Fruit fly (Drosophila melanogaster) whole organism, wandering third instar larva: ENCODE data around the gene PIG-H.

Source experiments
- Abd-B ChIP-seq: fragments of >200 bp; optimal IDR thresholded peaks from 2 replicates; lab custom pipeline; 2017; ENCODE audit warnings: missing biosample characterization, missing genetic modification characterization
- CG32264 ChIP-seq: fragments of 200-800 bp; sonication (Bioruptor generic); optimal IDR thresholded peaks from 2 replicates; lab custom pipeline; 2016; ENCODE audit warnings: missing biosample characterization, missing genetic modification characterization
- CG9705 ChIP-seq: fragments of 200-800 bp; sonication (Bioruptor generic); optimal IDR thresholded peaks from 2 replicates; lab custom pipeline; 2018; ENCODE audit warnings: missing biosample characterization, mild to moderate bottlenecking, missing genetic modification characterization
- CrebA ChIP-seq: fragments of 200-800 bp; sonication (Bioruptor generic); optimal IDR thresholded peaks from 2 replicates; lab custom pipeline; 2016; ENCODE audit warnings: missing biosample characterization, mild to moderate bottlenecking, missing genetic modification characterization, borderline replicate concordance
- Dfd ChIP-seq: fragments of >200 bp; optimal IDR thresholded peaks from 2 replicates; lab custom pipeline; 2017; ENCODE audit warnings: missing biosample characterization, missing genetic modification characterization
- Dif ChIP-seq: fragments of 200-275, 200-300 bp; sonication (Bioruptor generic); optimal IDR thresholded peaks from 2 replicates; lab custom pipeline; 2018; ENCODE audit warnings: missing biosample characterization, missing genetic modification characterization; ENCODE audit not compliant: partially characterized antibody
- GATAd ChIP-seq: sonication (Bioruptor generic); optimal IDR thresholded peaks from 2 replicates; lab custom pipeline; 2016; ENCODE audit warnings: missing biosample characterization, missing genetic modification characterization
- HLH106 ChIP-seq: fragments of 200-800 bp; optimal IDR thresholded peaks from 3 replicates; lab custom pipeline; 2019; ENCODE audit warnings: missing biosample characterization, mild to moderate bottlenecking, missing genetic modification characterization, moderate library complexity
- Hnf4 ChIP-seq: fragments of 200-800 bp; sonication (Bioruptor generic); optimal IDR thresholded peaks from 2 replicates; lab custom pipeline; 2016; ENCODE audit warnings: missing biosample characterization, mild to moderate bottlenecking, missing genetic modification characterization
- Hr78 ChIP-seq: fragments of >200 bp; optimal IDR thresholded peaks from 2 replicates; lab custom pipeline; 2017; ENCODE audit warnings: missing biosample characterization, missing genetic modification characterization
- Hr83 ChIP-seq: fragments of 200-300 bp; sonication (Bioruptor generic); optimal IDR thresholded peaks from 2 replicates; lab custom pipeline; 2016; ENCODE audit warnings: missing biosample characterization, mild to moderate bottlenecking, missing genetic modification characterization, moderate library complexity; ENCODE audit not compliant: poor library complexity, severe bottlenecking
- Jra ChIP-seq: sonication (Bioruptor generic); optimal IDR thresholded peaks from 2 replicates; lab custom pipeline; 2016; ENCODE audit warnings: missing biosample characterization, missing genetic modification characterization
- Mio ChIP-seq: sonication (Bioruptor generic); optimal IDR thresholded peaks from 2 replicates; lab custom pipeline; 2016; ENCODE audit warnings: missing biosample characterization, missing genetic modification characterization
- Myc ChIP-seq: fragments of >200 bp; optimal IDR thresholded peaks from 2 replicates; lab custom pipeline; 2017
- N ChIP-seq: fragments of >200 bp; optimal IDR thresholded peaks from 2 replicates; lab custom pipeline; 2018; ENCODE audit warnings: missing biosample characterization, missing external identifiers, missing genetic modification characterization
- OdsH ChIP-seq: fragments of 200-800 bp; sonication (Bioruptor generic); optimal IDR thresholded peaks from 2 replicates; lab custom pipeline; 2016; ENCODE audit warnings: missing biosample characterization, mild to moderate bottlenecking, missing genetic modification characterization
- Rel ChIP-seq, 2 experiments: fragments of 200-800 bp; sonication (Bioruptor generic) in 1 of 2; optimal IDR thresholded peaks; 2 replicates in 1 of 2; 3 replicates in 1 of 2; lab custom pipeline; 2016 to 2019; ENCODE audit warnings: mild to moderate bottlenecking in 2 of 2, missing biosample characterization in 2 of 2, missing genetic modification characterization in 2 of 2, moderate library complexity in 1 of 2
- Sp1 ChIP-seq: fragments of 200-800 bp; sonication (Bioruptor generic); optimal IDR thresholded peaks from 3 replicates; lab custom pipeline; 2019; ENCODE audit warnings: missing biosample characterization, mild to moderate bottlenecking, missing genetic modification characterization, moderate library complexity
- Vsx2 ChIP-seq: fragments of 200-300, 225-300 bp; sonication (Bioruptor generic); optimal IDR thresholded peaks from 2 replicates; lab custom pipeline; 2018; ENCODE audit warnings: missing biosample characterization, missing genetic modification characterization; ENCODE audit not compliant: partially characterized antibody
- br ChIP-seq: fragments of 200-800 bp; sonication (Bioruptor generic); optimal IDR thresholded peaks from 2 replicates; lab custom pipeline; 2016; ENCODE audit warnings: missing biosample characterization, missing genetic modification characterization
- brk ChIP-seq: fragments of 200-800 bp; sonication (Bioruptor generic); optimal IDR thresholded peaks from 2 replicates; lab custom pipeline; 2016; ENCODE audit warnings: missing biosample characterization, mild to moderate bottlenecking, missing genetic modification characterization
- dl ChIP-seq, 2 experiments: fragments of 175-275, 200-275 bp in 1 of 2; fragments of 200-275 bp in 1 of 2; sonication (Bioruptor generic); optimal IDR thresholded peaks; lab custom pipeline; 2018; ENCODE audit warnings: mild to moderate bottlenecking in 2 of 2, missing biosample characterization in 2 of 2, missing genetic modification characterization in 2 of 2, moderate library complexity in 2 of 2; ENCODE audit not compliant: partially characterized antibody in 2 of 2, insufficient read depth in 1 of 2
- dmrt93B ChIP-seq: fragments of 200-800 bp; sonication (Bioruptor generic); optimal IDR thresholded peaks from 2 replicates; lab custom pipeline; 2018; ENCODE audit warnings: missing biosample characterization, mild to moderate bottlenecking, missing genetic modification characterization
- dsf ChIP-seq: sonication (Bioruptor generic); optimal IDR thresholded peaks from 2 replicates; lab custom pipeline; 2016; ENCODE audit warnings: missing biosample characterization, missing genetic modification characterization, borderline replicate concordance
- ey ChIP-seq: fragments of 200-800 bp; sonication (Bioruptor generic); optimal IDR thresholded peaks from 2 replicates; lab custom pipeline; 2016; ENCODE audit warnings: missing biosample characterization, missing genetic modification characterization
- foxo ChIP-seq, 2 experiments: fragments of 200-800 bp; sonication (Bioruptor generic); optimal IDR thresholded peaks; 2 replicates in 1 of 2; 3 replicates in 1 of 2; lab custom pipeline; 2016 to 2017; ENCODE audit warnings: missing biosample characterization in 2 of 2, missing genetic modification characterization in 2 of 2
- fru ChIP-seq: fragments of 200-800 bp; sonication (Bioruptor generic); optimal IDR thresholded peaks from 3 replicates; lab custom pipeline; 2016; ENCODE audit warnings: missing biosample characterization, mild to moderate bottlenecking, missing genetic modification characterization
- h ChIP-seq: fragments of 200-800 bp; sonication (Bioruptor generic); optimal IDR thresholded peaks from 3 replicates; lab custom pipeline; 2016; ENCODE audit warnings: missing biosample characterization, mild to moderate bottlenecking, missing genetic modification characterization
- jim ChIP-seq: fragments of 175-275, 200-325 bp; sonication (Bioruptor generic); optimal IDR thresholded peaks from 2 replicates; lab custom pipeline; 2016; ENCODE audit warnings: missing biosample characterization, mild to moderate bottlenecking, missing genetic modification characterization
- lola ChIP-seq: fragments of >200 bp; optimal IDR thresholded peaks from 2 replicates; lab custom pipeline; 2017; ENCODE audit warnings: missing biosample characterization, missing genetic modification characterization
- pan ChIP-seq: fragments of >200 bp; optimal IDR thresholded peaks from 2 replicates; lab custom pipeline; 2017
- psq ChIP-seq: fragments of 200-800 bp; sonication (Bioruptor generic); optimal IDR thresholded peaks from 3 replicates; lab custom pipeline; 2017; ENCODE audit warnings: missing biosample characterization, mild to moderate bottlenecking, missing genetic modification characterization, moderate library complexity
- rgr ChIP-seq: fragments of 200-800 bp; sonication (Bioruptor generic); optimal IDR thresholded peaks from 3 replicates; lab custom pipeline; 2016; ENCODE audit warnings: missing biosample characterization, mild to moderate bottlenecking, missing genetic modification characterization
- sage ChIP-seq: fragments of 200-800 bp; sonication (Bioruptor generic); optimal IDR thresholded peaks from 2 replicates; lab custom pipeline; 2016; ENCODE audit warnings: missing biosample characterization, mild to moderate bottlenecking, missing genetic modification characterization
- sv ChIP-seq: fragments of 200-800 bp; sonication (Bioruptor generic); optimal IDR thresholded peaks from 3 replicates; lab custom pipeline; 2016; ENCODE audit warnings: missing biosample characterization, missing genetic modification characterization
- tai ChIP-seq: sonication (Bioruptor generic); optimal IDR thresholded peaks from 2 replicates; lab custom pipeline; 2016; ENCODE audit warnings: missing biosample characterization, missing genetic modification characterization
- usp ChIP-seq: fragments of >200 bp; optimal IDR thresholded peaks from 2 replicates; lab custom pipeline; 2017; ENCODE audit warnings: missing biosample characterization, missing genetic modification characterization
- woc ChIP-seq: sonication (Bioruptor generic); optimal IDR thresholded peaks from 2 replicates; lab custom pipeline; 2016; ENCODE audit warnings: missing biosample characterization, mild to moderate bottlenecking, missing genetic modification characterization

Gene PIG-H

dm6 chr3R:8027203-8027688 is 27.6 kb downstream of the PIG-H start:
- peak; percentile 55 for TF ChIP-seq Dif (GFP tag; lab: Kevin White, UChicago)
- TF ChIP-seq ey = peak; percentile 53
- no peak for TF ChIP-seq Myc (lab: Kevin White, UChicago)
- no peak for TF ChIP-seq pan (lab: Kevin White, UChicago)
- no peak for TF ChIP-seq CG32264 (GFP tag; lab: Kevin White, UChicago)
- no peak for TF ChIP-seq GATAd
- TF ChIP-seq dl (GFP tag; optimal IDR thresholded peaks at IDR 0.05; lab: Kevin White, UChicago; ENCODE audit: insufficient read depth in 1 of 2, partially characterized antibody in 2 of 2) = peak; percentile 17 to 28
- peak in 1 of 2 experiments; percentile 76 for TF ChIP-seq foxo (GFP tag; optimal IDR thresholded peaks at IDR 0.05; lab: Kevin White, UChicago)
- TF ChIP-seq tai (GFP tag; lab: Kevin White, UChicago) = no peak
- TF ChIP-seq usp (GFP tag; lab: Kevin White, UChicago) = no peak
- no peak for TF ChIP-seq brk (GFP tag; lab: Kevin White, UChicago)
- TF ChIP-seq br (GFP tag; lab: Kevin White, UChicago) = peak; percentile 62
- peak; percentile 85 for TF ChIP-seq psq (GFP tag; lab: Kevin White, UChicago)
- TF ChIP-seq h = peak; percentile 18
- TF ChIP-seq sage (GFP tag; lab: Kevin White, UChicago) = peak; percentile 67
- TF ChIP-seq rgr = peak; percentile 84
- TF ChIP-seq Jra (GFP tag; lab: Kevin White, UChicago) = no peak
- no peak for TF ChIP-seq lola
- peak; percentile 65 for TF ChIP-seq dmrt93B (GFP tag; lab: Kevin White, UChicago)
- no peak for TF ChIP-seq CG9705 (GFP tag; lab: Kevin White, UChicago)
- TF ChIP-seq jim (GFP tag; lab: Kevin White, UChicago) = no peak
- TF ChIP-seq HLH106 = peak; percentile 82
- TF ChIP-seq Rel (GFP tag; optimal IDR thresholded peaks at IDR 0.05; lab: Kevin White, UChicago) = peak; percentile 22
- peak; percentile 51 for TF ChIP-seq Rel (tag; optimal IDR thresholded peaks at IDR 0.05; lab: Kevin White, UChicago)
- no peak for TF ChIP-seq Abd-B (GFP tag; lab: Kevin White, UChicago)
- TF ChIP-seq CrebA (GFP tag; lab: Kevin White, UChicago) = no peak
- TF ChIP-seq Hnf4 (GFP tag; lab: Kevin White, UChicago) = no peak
- TF ChIP-seq Vsx2 (GFP tag; lab: Kevin White, UChicago) = no peak
- no peak for TF ChIP-seq Mio
- no peak for TF ChIP-seq Hr83
- TF ChIP-seq Sp1 (GFP tag; lab: Kevin White, UChicago) = peak; percentile 90
- TF ChIP-seq dsf = no peak
- peak; percentile 12 for TF ChIP-seq sv (GFP tag; lab: Kevin White, UChicago)
- TF ChIP-seq OdsH = peak; percentile 81
- peak; percentile 75 for TF ChIP-seq woc (GFP tag; lab: Kevin White, UChicago)
- TF ChIP-seq N (GFP tag; lab: Kevin White, UChicago) = no peak
- no peak for TF ChIP-seq Hr78 (GFP tag; lab: Kevin White, UChicago)
- TF ChIP-seq, all 38 proteins: peak for 16

DNA sequence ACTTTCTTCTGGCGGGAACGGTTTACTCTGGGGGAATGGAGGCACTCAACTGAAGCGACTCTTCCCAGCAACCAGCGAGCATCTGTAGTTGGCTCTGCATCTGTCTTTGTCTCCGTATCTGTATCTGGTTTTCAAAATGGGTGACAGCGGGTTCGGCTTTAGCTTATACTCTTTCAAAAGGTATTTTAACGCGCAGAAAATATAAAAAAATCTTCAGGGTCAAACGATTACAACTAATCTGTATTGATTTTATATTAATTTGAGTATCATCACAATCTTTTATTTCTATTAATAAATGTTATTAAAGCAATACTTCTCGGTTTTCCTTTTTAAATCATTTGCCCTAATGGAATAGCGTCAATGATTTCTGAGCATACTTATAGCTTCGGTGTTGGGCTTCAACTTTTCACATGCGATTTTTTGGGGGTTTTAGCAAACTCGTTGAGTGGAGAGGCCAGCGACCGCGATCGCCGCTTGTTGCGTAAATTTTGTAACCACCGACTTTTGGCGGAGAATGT is 29.9 kb downstream of the PIG-H start, which contains the start of gene ImpE3:
Gene ImpE3, minus strand, starts transcription at position 51 of the 518 bp plus-strand sequence.
- TF ChIP-seq woc (GFP tag; lab: Kevin White, UChicago) (peak; percentile 91), Vsx2 (GFP tag; lab: Kevin White, UChicago) (no peak), HLH106 (peak; percentile 74), Hnf4 (GFP tag; lab: Kevin White, UChicago) (no peak), brk (GFP tag; lab: Kevin White, UChicago) (no peak), sv (GFP tag; lab: Kevin White, UChicago) (no peak), psq (GFP tag; lab: Kevin White, UChicago) (peak; percentile 61), CG32264 (GFP tag; lab: Kevin White, UChicago) (peak; percentile 14), usp (GFP tag; lab: Kevin White, UChicago) (no peak), ey (peak; percentile 59), Jra (GFP tag; lab: Kevin White, UChicago) (no peak), Dfd (GFP tag; lab: Kevin White, UChicago) (no peak), foxo (GFP tag; optimal IDR thresholded peaks at IDR 0.05; lab: Kevin White, UChicago) (peak in 1 of 2 experiments; percentile 76), pan (lab: Kevin White, UChicago) (no peak), fru (GFP tag; lab: Kevin White, UChicago) (peak; percentile 79), Myc (lab: Kevin White, UChicago) (no peak), sage (GFP tag; lab: Kevin White, UChicago) (peak; percentile 63), CrebA (GFP tag; lab: Kevin White, UChicago) (no peak), CG9705 (GFP tag; lab: Kevin White, UChicago) (peak; percentile 46), N (GFP tag; lab: Kevin White, UChicago) (no peak), br (GFP tag; lab: Kevin White, UChicago) (peak; percentile 67), Hr83 (no peak), Sp1 (GFP tag; lab: Kevin White, UChicago) (peak; percentile 80), dsf (no peak), rgr (peak; percentile 66), GATAd (no peak), Hr78 (GFP tag; lab: Kevin White, UChicago) (no peak), dmrt93B (GFP tag; lab: Kevin White, UChicago) (peak; percentile 30), Dif (GFP tag; lab: Kevin White, UChicago) (no peak), Mio (no peak), h (peak; percentile 75), jim (GFP tag; lab: Kevin White, UChicago) (no peak), lola (no peak), Rel (GFP tag; optimal IDR thresholded peaks at IDR 0.05; lab: Kevin White, UChicago) (peak; percentile 2), Rel (tag; optimal IDR thresholded peaks at IDR 0.05; lab: Kevin White, UChicago) (peak; percentile 96), tai (GFP tag; lab: Kevin White, UChicago) (no peak), dl (GFP tag; optimal IDR thresholded peaks at IDR 0.05; lab: Kevin White, UChicago; ENCODE audit: insufficient read depth in 1 of 2, partially characterized antibody in 2 of 2) (no peak), OdsH (peak; percentile 63), Abd-B (GFP tag; lab: Kevin White, UChicago) (no peak)
